Worm (Caenorhabditis elegans) whole organism, young adult: ENCODE measurements around the gene slc-36.5.

Experiments
- B0336.3 ChIP-seq: fragments of 200-800 bp; sonication (Bioruptor generic); IDR thresholded peaks from 2 replicates; pipeline ENCODE4 v1.3.6; 2022; ENCODE audit warnings: missing genetic modification characterization, missing compliant biosample characterization
- C06A6.2 ChIP-seq: fragments of 200-800 bp; sonication (Bioruptor generic); conservative IDR thresholded peaks from 2 replicates; pipeline ENCODE4 v1.3.6; 2022; ENCODE audit warnings: missing genetic modification characterization, missing compliant biosample characterization
- F33H1.4 ChIP-seq: fragments of 200-800 bp; sonication (Bioruptor generic); IDR thresholded peaks from 2 replicates; pipeline ENCODE4 v1.3.6; 2022; ENCODE audit warnings: missing genetic modification reagents, missing genetic modification characterization, missing compliant biosample characterization
- F37B4.10 ChIP-seq: fragments of 200-800 bp; sonication (Bioruptor generic); IDR thresholded peaks from 2 replicates; pipeline ENCODE4 v1.3.6; 2022; ENCODE audit warnings: missing genetic modification characterization, missing compliant biosample characterization
- Y56A3A.18 ChIP-seq: fragments of 200-800 bp; sonication (Bioruptor generic); IDR thresholded peaks from 2 replicates; pipeline ENCODE4 v1.3.6; 2022; ENCODE audit warnings: missing genetic modification reagents, missing genetic modification characterization, missing compliant biosample characterization
- Y67H2A.10 ChIP-seq: fragments of 200-800 bp; sonication (Bioruptor generic); conservative IDR thresholded peaks from 2 replicates; pipeline ENCODE4 v1.3.6; 2022; ENCODE audit warnings: missing genetic modification reagents, missing genetic modification characterization, missing compliant biosample characterization
- Y95B8A.8 ChIP-seq: fragments of 200-800 bp; sonication (Bioruptor generic); IDR thresholded peaks from 2 replicates; pipeline ENCODE4 v1.3.6; 2022; ENCODE audit warnings: missing genetic modification reagents, missing genetic modification characterization, missing compliant biosample characterization
- ZK185.1 ChIP-seq: sonication (generic microtip); optimal IDR thresholded peaks from 2 replicates; lab custom pipeline; 2016; ENCODE audit warnings: mild to moderate bottlenecking, missing genetic modification characterization, missing compliant biosample characterization; ENCODE audit not compliant: poor library complexity, severe bottlenecking
- ama-1 ChIP-seq, 3 experiments: fragments of 150-350 bp in 1 of 3; sonication (generic microtip) in 2 of 3; optimal IDR thresholded peaks; 2 replicates each; lab custom pipeline; 2014 to 2018; ENCODE audit warnings: missing biosample characterization in 2 of 3, missing genetic modification characterization in 2 of 3, missing genetic modification reagents in 2 of 3
- aptf-2 ChIP-seq: fragments of 200-800 bp; sonication (Bioruptor generic); conservative IDR thresholded peaks from 2 replicates; pipeline ENCODE4 v1.3.6; 2022; ENCODE audit warnings: missing genetic modification reagents, missing genetic modification characterization, missing compliant biosample characterization
- atf-7 ChIP-seq: sonication (generic microtip); optimal IDR thresholded peaks from 2 replicates; lab custom pipeline; 2017; ENCODE audit warnings: mild to moderate bottlenecking, missing genetic modification characterization, missing compliant biosample characterization
- athp-1 ChIP-seq: sonication (generic microtip); optimal IDR thresholded peaks from 2 replicates; lab custom pipeline; 2017; ENCODE audit warnings: mild to moderate bottlenecking, missing genetic modification characterization, missing compliant biosample characterization
- attf-6 ChIP-seq: fragments of 200-800 bp; sonication (Bioruptor generic); IDR thresholded peaks from 2 replicates; pipeline ENCODE4 v1.3.6; 2022; ENCODE audit warnings: missing genetic modification reagents, missing genetic modification characterization, missing compliant biosample characterization
- bed-1 ChIP-seq: fragments of 200-800 bp; sonication (Bioruptor generic); IDR thresholded peaks from 2 replicates; pipeline ENCODE4 v1.3.6; 2022; ENCODE audit warnings: missing genetic modification reagents, missing genetic modification characterization, missing compliant biosample characterization
- bed-2 ChIP-seq: fragments of 200-800 bp; sonication (Bioruptor generic); IDR thresholded peaks from 2 replicates; pipeline ENCODE4 v1.3.6; 2022; ENCODE audit warnings: missing genetic modification reagents, missing genetic modification characterization, missing compliant biosample characterization
- cebp-1 ChIP-seq, 2 experiments: fragments of 200-800 bp in 1 of 2; sonication (Bioruptor generic) in 1 of 2; sonication (generic microtip) in 1 of 2; IDR thresholded peaks in 1 of 2; optimal IDR thresholded peaks in 1 of 2; 2 replicates each; pipeline versions ENCODE4 v1.3.6 to Lab custom; 2017 to 2022; ENCODE audit warnings: missing compliant biosample characterization in 2 of 2, missing genetic modification characterization in 2 of 2, mild to moderate bottlenecking in 1 of 2, missing genetic modification reagents in 1 of 2, moderate library complexity in 1 of 2
- ceh-58 ChIP-seq: fragments of 200-800 bp; sonication (Bioruptor generic); IDR thresholded peaks from 2 replicates; pipeline ENCODE4 v1.3.6; 2022; ENCODE audit warnings: missing genetic modification characterization, missing compliant biosample characterization
- die-1 ChIP-seq: sonication (generic microtip); optimal IDR thresholded peaks from 2 replicates; lab custom pipeline; 2016; ENCODE audit warnings: missing genotype, mild to moderate bottlenecking, missing genetic modification characterization, missing compliant biosample characterization
- efl-1 ChIP-seq: fragments of 150-350 bp; optimal IDR thresholded peaks from 2 replicates; lab custom pipeline; 2014; ENCODE audit warnings: missing biosample characterization, missing genetic modification reagents, missing genetic modification characterization
- egl-18 ChIP-seq: fragments of 200-800 bp; sonication (Bioruptor generic); IDR thresholded peaks from 2 replicates; pipeline ENCODE4 v1.3.6; 2022; ENCODE audit warnings: missing genetic modification reagents, missing genetic modification characterization, missing compliant biosample characterization
- fkh-3 ChIP-seq: sonication (generic microtip); optimal IDR thresholded peaks from 2 replicates; lab custom pipeline; 2016; ENCODE audit warnings: mild to moderate bottlenecking, missing genetic modification characterization, missing compliant biosample characterization
- him-1 ChIP-seq: sonication (generic microtip); optimal IDR thresholded peaks from 2 replicates; lab custom pipeline; 2016; ENCODE audit warnings: missing genotype, missing genetic modification reagents, missing genetic modification characterization, missing compliant biosample characterization
- hlh-26 ChIP-seq: fragments of 200-800 bp; sonication (Bioruptor generic); conservative IDR thresholded peaks from 2 replicates; pipeline ENCODE4 v1.3.6; 2022; ENCODE audit warnings: missing genetic modification reagents, missing genetic modification characterization, missing compliant biosample characterization
- hmg-1.2 ChIP-seq: fragments of 200-800 bp; sonication (Bioruptor generic); IDR thresholded peaks from 2 replicates; pipeline ENCODE4 v1.3.6; 2022; ENCODE audit warnings: missing genetic modification reagents, missing genetic modification characterization, missing compliant biosample characterization
- lin-26 ChIP-seq: fragments of 200-800 bp; sonication (Bioruptor generic); IDR thresholded peaks from 2 replicates; pipeline ENCODE4 v1.3.6; 2022; ENCODE audit warnings: missing genetic modification reagents, missing genetic modification characterization, missing compliant biosample characterization
- lin-35 ChIP-seq, 3 experiments: fragments of 150-350 bp in 2 of 3; sonication (generic microtip) in 1 of 3; optimal IDR thresholded peaks; 2 replicates each; lab custom pipeline; 2014 to 2018; ENCODE audit warnings: missing biosample characterization in 3 of 3, missing genetic modification characterization in 3 of 3, missing genetic modification reagents in 3 of 3
- madf-3 ChIP-seq: fragments of 200-800 bp; sonication (Bioruptor generic); IDR thresholded peaks from 2 replicates; pipeline ENCODE4 v1.3.6; 2022; ENCODE audit warnings: missing genetic modification reagents, missing genetic modification characterization, missing compliant biosample characterization
- madf-6 ChIP-seq: fragments of 200-800 bp; sonication (Bioruptor generic); IDR thresholded peaks from 2 replicates; pipeline ENCODE4 v1.3.6; 2022; ENCODE audit warnings: missing genetic modification reagents, missing genetic modification characterization, missing compliant biosample characterization
- madf-8 ChIP-seq: fragments of 200-800 bp; sonication (Bioruptor generic); conservative IDR thresholded peaks from 2 replicates; pipeline ENCODE4 v1.3.6; 2022; ENCODE audit warnings: missing genetic modification reagents, missing genetic modification characterization, missing compliant biosample characterization
- mcd-1 ChIP-seq: fragments of 200-800 bp; sonication (Bioruptor generic); IDR thresholded peaks from 2 replicates; pipeline ENCODE4 v1.3.6; 2022; ENCODE audit warnings: missing genetic modification reagents, missing genetic modification characterization, missing compliant biosample characterization
- mel-28 ChIP-seq: sonication (generic microtip); optimal IDR thresholded peaks from 2 replicates; lab custom pipeline; 2016; ENCODE audit warnings: borderline replicate concordance, mild to moderate bottlenecking, missing genetic modification characterization, missing compliant biosample characterization
- nfya-2 ChIP-seq: fragments of 200-800 bp; sonication (Bioruptor generic); IDR thresholded peaks from 2 replicates; pipeline ENCODE4 v1.3.6; 2022; ENCODE audit warnings: missing genetic modification reagents, missing genetic modification characterization, missing compliant biosample characterization
- nfyb-1 ChIP-seq: fragments of 200-800 bp; sonication (Bioruptor generic); IDR thresholded peaks from 2 replicates; pipeline ENCODE4 v1.3.6; 2022; ENCODE audit warnings: missing genetic modification reagents, missing genetic modification characterization, missing compliant biosample characterization
- snpc-1.1 ChIP-seq: sonication (generic microtip); optimal IDR thresholded peaks from 2 replicates; lab custom pipeline; 2017; ENCODE audit warnings: missing genetic modification characterization, mild to moderate bottlenecking, missing compliant biosample characterization, antibody characterized with exemption, moderate library complexity, missing genotype, missing genetic modification reagents; ENCODE audit not compliant: insufficient read depth
- somi-1 ChIP-seq: fragments of 200-800 bp; sonication (Bioruptor generic); optimal IDR thresholded peaks from 2 replicates; lab custom pipeline; 2018; ENCODE audit warnings: mild to moderate bottlenecking, missing genetic modification characterization, missing compliant biosample characterization
- tbp1 ChIP-seq: fragments of 200-800 bp; sonication (Bioruptor generic); optimal IDR thresholded peaks from 2 replicates; lab custom pipeline; 2018; ENCODE audit warnings: mild to moderate bottlenecking, missing genetic modification characterization, missing compliant biosample characterization
- tbx-9 ChIP-seq: sonication (generic microtip); optimal IDR thresholded peaks from 2 replicates; lab custom pipeline; 2016; ENCODE audit warnings: borderline replicate concordance, missing genetic modification characterization, inconsistent platforms, missing compliant biosample characterization
- unc-130 ChIP-seq: sonication (generic microtip); optimal IDR thresholded peaks from 2 replicates; lab custom pipeline; 2016; ENCODE audit warnings: missing genetic modification reagents, missing genetic modification characterization, missing compliant biosample characterization
- ztf-28 ChIP-seq: fragments of 200-800 bp; sonication (Bioruptor generic); IDR thresholded peaks from 2 replicates; pipeline ENCODE4 v1.3.6; 2022; ENCODE audit warnings: missing genetic modification reagents, missing genetic modification characterization, missing compliant biosample characterization

The slc-36.5 gene

ce11 chrII:6889580-6889922, 12.7 kb upstream of the slc-36.5 start:
- no peak for TF ChIP-seq tbx-9
- TF ChIP-seq athp-1 (tag; lab: Kevin White, UChicago), result no peak
- peak; percentile 33 for TF ChIP-seq fkh-3 (tag; lab: Kevin White, UChicago)
- TF ChIP-seq snpc-1.1 (tag; lab: Kevin White, UChicago), result no peak
- TF ChIP-seq nfyb-1 (GFP tag; lab: Robert Waterston, UW), result peak; percentile 46; the same call in 1 of the 2 replicates
- TF ChIP-seq unc-130 (GFP tag; lab: Kevin White, UChicago), result no peak
- TF ChIP-seq F37B4.10 (GFP tag; lab: Robert Waterston, UW), result 0 out of 2 replicates have a peak, but pooled peaks have one; percentile 70
- no peak for TF ChIP-seq aptf-2
- no peak for TF ChIP-seq mcd-1 (GFP tag; lab: Robert Waterston, UW)
- no peak for TF ChIP-seq madf-6 (GFP tag; lab: Robert Waterston, UW)
- no peak for TF ChIP-seq ZK185.1 (tag; lab: Kevin White, UChicago)
- TF ChIP-seq F33H1.4 (GFP tag; lab: Robert Waterston, UW), result no peak
- TF ChIP-seq madf-3 (GFP tag; lab: Robert Waterston, UW), result no peak
- TF ChIP-seq bed-1 (GFP tag; lab: Robert Waterston, UW), result no peak
- no peak for TF ChIP-seq ceh-58
- no peak for TF ChIP-seq egl-18 (GFP tag; lab: Robert Waterston, UW)
- no peak for TF ChIP-seq ztf-28 (GFP tag; lab: Robert Waterston, UW)
- TF ChIP-seq Y67H2A.10 (GFP tag; lab: Robert Waterston, UW), result no peak
- no peak for TF ChIP-seq hlh-26 (GFP tag; lab: Robert Waterston, UW)
- no peak for TF ChIP-seq cebp-1 (GFP tag; IDR thresholded peaks at IDR 0.05; lab: Robert Waterston, UW)
- TF ChIP-seq cebp-1 (tag; optimal IDR thresholded peaks at IDR 0.05; lab: Kevin White, UChicago), result no peak
- TF ChIP-seq atf-7 (tag; lab: Kevin White, UChicago), result no peak
- no peak for TF ChIP-seq efl-1 (GFP tag; lab: Kevin White, UChicago)
- peak; percentile 94 for TF ChIP-seq ama-1 (optimal IDR thresholded peaks at IDR 0.05; lab: Kevin White, UChicago)
- no peak for TF ChIP-seq ama-1 (GFP tag; optimal IDR thresholded peaks at IDR 0.05; lab: Kevin White, UChicago)
- no peak for TF ChIP-seq Y56A3A.18 (GFP tag; lab: Robert Waterston, UW)
- TF ChIP-seq lin-26 (GFP tag; lab: Robert Waterston, UW), result no peak
- no peak for TF ChIP-seq Y95B8A.8 (GFP tag; lab: Robert Waterston, UW)
- TF ChIP-seq bed-2 (GFP tag; lab: Robert Waterston, UW), result no peak
- no peak for TF ChIP-seq tbp1 (GFP tag; lab: Kevin White, UChicago)
- no peak for TF ChIP-seq madf-8 (GFP tag; lab: Robert Waterston, UW)
- 0 out of 2 replicates have a peak, but pooled peaks have one; percentile 12 for TF ChIP-seq C06A6.2 (GFP tag; lab: Robert Waterston, UW)
- no peak for TF ChIP-seq nfya-2 (GFP tag; lab: Robert Waterston, UW)
- TF ChIP-seq somi-1 (GFP tag; lab: Kevin White, UChicago), result peak; percentile 43
- no peak for TF ChIP-seq die-1
- no peak for TF ChIP-seq attf-6 (GFP tag; lab: Robert Waterston, UW)

DNA sequence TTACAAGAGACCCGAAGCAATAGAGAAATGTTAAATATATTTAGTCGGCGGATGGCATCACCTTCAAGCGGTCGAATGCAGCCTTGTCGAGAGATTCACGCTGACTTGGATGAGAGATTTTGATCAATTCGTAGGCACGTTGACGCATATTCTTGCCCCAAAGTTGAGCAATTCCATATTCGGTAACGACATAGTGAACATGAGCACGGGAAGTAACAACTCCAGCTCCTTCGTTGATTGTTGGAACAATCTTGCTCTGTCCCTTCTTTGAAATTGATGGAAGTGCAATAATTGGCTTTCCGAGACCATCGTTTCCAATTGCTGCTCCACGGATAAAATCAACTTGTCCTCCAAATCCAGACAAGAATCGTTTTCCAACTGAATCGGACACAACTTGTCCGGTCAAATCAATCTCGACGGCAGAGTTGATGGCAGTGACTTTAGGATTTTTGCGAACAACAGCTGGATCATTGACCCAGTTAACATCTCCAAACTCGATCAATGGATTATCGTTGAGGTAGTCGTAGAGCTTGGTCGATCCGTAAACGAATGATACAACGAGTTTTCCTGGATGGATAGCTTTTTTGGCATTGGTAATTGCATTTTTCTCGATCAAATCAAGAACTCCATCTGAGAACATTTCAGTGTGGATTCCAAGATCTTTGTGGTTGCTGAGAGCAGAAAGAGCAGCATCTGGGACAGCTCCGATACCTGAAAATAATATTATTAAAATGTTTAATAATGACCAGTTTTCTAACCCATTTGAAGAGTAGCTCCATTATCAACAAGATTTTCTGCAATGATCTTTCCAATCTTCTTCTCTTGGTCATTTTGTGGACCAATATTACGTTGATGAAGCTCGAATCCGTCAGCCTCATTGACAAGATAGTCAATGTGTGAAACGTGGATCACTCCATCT, 12.1 kb upstream of the slc-36.5 start:
- TF ChIP-seq him-1 (no peak), mel-28 (tag; lab: Kevin White, UChicago) (no peak), lin-35 (GFP tag; optimal IDR thresholded peaks at IDR 0.05; lab: Kevin White, UChicago) (peak in 1 of 3 experiments; percentile 46), B0336.3 (GFP tag; lab: Robert Waterston, UW) (0 out of 2 replicates have a peak, but pooled peaks have one; percentile 39), hmg-1.2 (GFP tag; lab: Robert Waterston, UW) (0 out of 2 replicates have a peak, but pooled peaks have one; percentile 4), ZK185.1 (tag; lab: Kevin White, UChicago) (peak; percentile 33), ama-1 (optimal IDR thresholded peaks at IDR 0.05; lab: Kevin White, UChicago) (peak; percentile 88), ama-1 (GFP tag; optimal IDR thresholded peaks at IDR 0.05; lab: Kevin White, UChicago) (no peak)
